Worm (Caenorhabditis elegans): Measurements from ENCODE around the gene F42H10.3.

Gene F42H10.3

DNA sequence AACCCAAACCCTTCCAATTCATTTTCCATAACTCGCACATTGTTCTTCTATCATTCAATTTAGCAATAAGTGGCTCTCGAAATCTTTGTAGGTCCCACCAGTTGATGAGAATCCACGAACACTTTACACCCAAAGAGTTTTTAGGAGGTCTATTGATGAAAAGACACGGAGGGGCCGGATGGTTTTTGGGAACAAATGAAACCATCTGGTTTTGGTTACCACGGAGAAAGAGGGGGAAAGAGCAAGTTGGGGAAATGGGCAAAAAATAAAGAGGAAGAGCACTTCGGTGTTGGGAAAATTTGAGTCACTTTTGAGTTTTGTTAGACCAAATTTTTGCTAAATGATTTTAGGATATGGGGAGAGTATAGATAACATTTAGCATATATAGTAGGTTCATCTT, 16.4 kb upstream of the F42H10.3 start:
- TF ChIP-seq hmbx-1 (tag; optimal IDR thresholded peaks at IDR 0.05) (no peak), scrt-1 (GFP tag; IDR thresholded peaks at IDR 0.05) (no peak), hnd-1 (tag; optimal IDR thresholded peaks at IDR 0.05) (no peak), flt-1 (GFP tag; IDR thresholded peaks at IDR 0.05) (no peak), sea-1 (GFP tag; conservative IDR thresholded peaks at IDR 0.05) (no peak), pes-1 (GFP tag; IDR thresholded peaks at IDR 0.05) (no peak), tbx-11 (GFP tag; IDR thresholded peaks at IDR 0.05) (no peak)

DNA sequence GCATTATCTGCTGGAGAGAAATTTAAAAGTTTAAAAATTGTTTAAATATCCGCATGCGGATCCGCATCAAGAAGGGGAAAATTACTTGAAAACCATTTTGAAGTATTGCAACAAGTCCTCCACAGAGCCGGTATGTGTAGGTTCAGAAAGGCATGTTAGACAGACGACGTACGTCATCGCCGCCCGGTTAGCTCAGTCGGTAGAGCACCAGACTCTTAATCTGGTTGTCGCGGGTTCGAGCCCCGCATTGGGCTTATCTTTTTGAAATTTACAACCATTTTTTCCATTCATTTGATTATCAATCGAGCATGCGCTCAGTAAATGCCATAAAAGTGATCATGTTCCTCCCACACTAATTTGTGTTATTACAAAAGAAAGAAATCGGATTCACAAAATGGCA, 10.7 kb upstream of the F42H10.3 start:
- TF ChIP-seq aly-1 (tag; optimal IDR thresholded peaks at IDR 0.05): no peak
- TF ChIP-seq sea-1 (GFP tag; conservative IDR thresholded peaks at IDR 0.05): 0 out of 2 replicates have a peak, but pooled peaks have one; percentile 43
- no peak for TF ChIP-seq pes-1 (GFP tag; IDR thresholded peaks at IDR 0.05)
- TF ChIP-seq scrt-1 (GFP tag; IDR thresholded peaks at IDR 0.05): 0 out of 2 replicates have a peak, but pooled peaks have one; percentile 16

DNA sequence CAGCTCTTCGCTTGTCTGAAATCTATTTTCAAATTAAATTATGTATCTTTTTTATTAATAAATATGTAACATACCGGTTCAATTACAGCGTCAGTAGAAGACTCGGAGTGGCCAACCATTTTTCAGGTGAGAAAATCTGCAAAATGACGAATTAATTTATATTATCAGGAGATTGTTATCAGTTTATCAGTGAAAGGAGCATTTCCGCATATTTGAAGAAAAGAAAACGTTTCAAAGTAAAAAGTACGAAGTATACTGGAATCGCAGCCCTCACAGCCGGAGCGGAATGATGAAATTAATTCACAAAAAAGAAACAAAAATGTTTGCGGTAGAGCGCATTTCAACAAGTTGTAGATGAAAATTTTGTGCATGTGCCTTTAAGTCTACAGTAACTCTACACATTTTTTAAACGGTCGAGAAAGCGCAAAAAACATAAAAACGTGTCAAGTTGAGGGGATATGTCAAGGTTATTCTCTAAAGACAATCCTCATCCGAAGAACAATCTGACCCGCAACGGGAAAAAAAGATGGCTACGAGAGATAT, 4.6 kb upstream of the F42H10.3 start:
- TF ChIP-seq B0310.2 (tag; optimal IDR thresholded peaks at IDR 0.05) (no peak), ceh-36 (tag; optimal IDR thresholded peaks at IDR 0.05) (no peak), tra-4 (tag; optimal IDR thresholded peaks at IDR 0.05) (no peak), aly-1 (tag; optimal IDR thresholded peaks at IDR 0.05) (no peak), ceh-13 (GFP tag; optimal IDR thresholded peaks at IDR 0.05) (no peak), F13C5.2 (tag; optimal IDR thresholded peaks at IDR 0.05) (no peak), tbx-37 (GFP tag; conservative IDR thresholded peaks at IDR 0.05) (no peak), pes-1 (GFP tag; IDR thresholded peaks at IDR 0.05) (no peak), scrt-1 (GFP tag; IDR thresholded peaks at IDR 0.05) (no peak), tbx-11 (GFP tag; IDR thresholded peaks at IDR 0.05) (no peak), ets-7 (tag; optimal IDR thresholded peaks at IDR 0.05) (no peak), hnd-1 (tag; optimal IDR thresholded peaks at IDR 0.05) (no peak), hmbx-1 (tag; optimal IDR thresholded peaks at IDR 0.05) (no peak), sea-1 (GFP tag; conservative IDR thresholded peaks at IDR 0.05) (no peak), hmg-4 (GFP tag; optimal IDR thresholded peaks at IDR 0.05) (no peak), ama-1 (optimal IDR thresholded peaks at IDR 0.05) (no peak), flt-1 (GFP tag; IDR thresholded peaks at IDR 0.05) (no peak)

DNA sequence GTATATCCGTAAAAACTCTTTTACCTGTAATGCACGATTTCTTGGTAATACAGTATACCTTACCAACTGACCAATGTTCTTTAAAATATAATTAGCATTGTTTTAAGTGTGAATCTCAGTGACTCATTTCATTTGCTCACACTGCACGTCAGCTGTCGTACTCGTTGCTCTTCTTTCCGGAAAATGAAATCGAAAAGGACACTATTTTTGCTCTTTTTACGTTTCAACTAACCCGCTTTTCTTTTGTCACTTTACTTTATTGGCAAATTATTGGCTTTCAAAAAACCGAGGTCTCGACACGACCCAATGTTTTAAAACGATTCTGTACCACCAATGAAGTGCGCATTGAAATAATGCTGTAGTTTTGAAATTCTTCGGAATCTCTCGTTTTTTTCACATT, 3.6 kb upstream of the F42H10.3 start, which contains the start of gene F42H10.6:
Gene F42H10.6, minus strand, starts transcription at position 101 of the 400 bp plus-strand sequence.
- TF ChIP-seq F13C5.2 (tag; optimal IDR thresholded peaks at IDR 0.05) (no peak), pes-1 (GFP tag; IDR thresholded peaks at IDR 0.05) (no peak), hmbx-1 (tag; optimal IDR thresholded peaks at IDR 0.05) (no peak), ets-7 (tag; optimal IDR thresholded peaks at IDR 0.05) (no peak), aly-1 (tag; optimal IDR thresholded peaks at IDR 0.05) (no peak), ceh-36 (tag; optimal IDR thresholded peaks at IDR 0.05) (no peak), ama-1 (optimal IDR thresholded peaks at IDR 0.05) (no peak), scrt-1 (GFP tag; IDR thresholded peaks at IDR 0.05) (no peak), tbx-11 (GFP tag; IDR thresholded peaks at IDR 0.05) (no peak), flt-1 (GFP tag; IDR thresholded peaks at IDR 0.05) (no peak), tra-4 (tag; optimal IDR thresholded peaks at IDR 0.05) (no peak), hmg-4 (GFP tag; optimal IDR thresholded peaks at IDR 0.05) (no peak), B0310.2 (tag; optimal IDR thresholded peaks at IDR 0.05) (no peak), hnd-1 (tag; optimal IDR thresholded peaks at IDR 0.05) (no peak), tbx-37 (GFP tag; conservative IDR thresholded peaks at IDR 0.05) (no peak), ceh-13 (GFP tag; optimal IDR thresholded peaks at IDR 0.05) (no peak), sea-1 (GFP tag; conservative IDR thresholded peaks at IDR 0.05) (no peak)

DNA sequence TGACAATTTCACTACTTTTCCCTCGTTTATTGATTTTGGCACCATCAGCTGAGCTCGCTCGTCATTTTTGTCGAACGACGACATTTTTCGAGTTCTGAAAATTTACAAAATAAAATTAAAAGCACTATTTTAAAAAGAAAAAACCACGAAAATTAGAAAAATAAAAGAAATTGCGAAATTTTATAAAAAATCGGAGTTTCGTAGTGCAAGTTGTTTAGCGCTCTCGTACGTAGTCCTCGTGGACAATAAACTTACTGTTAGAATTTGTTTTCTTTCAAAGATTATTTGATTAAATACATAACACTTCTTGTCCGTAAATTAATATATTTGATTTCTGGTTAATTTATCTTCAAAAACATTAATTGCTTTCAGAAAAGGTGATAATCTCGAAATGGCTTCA, 6.3 kb downstream of the F42H10.3 start, which contains the start of the genes ess-2 and F42H10.2:
Gene ess-2, minus strand, starts transcription at position 99 of the 400 bp plus-strand sequence.
Gene F42H10.2, plus strand, starts transcription at position 367 of the 400 bp plus-strand sequence.
- TF ChIP-seq hnd-1 (tag; optimal IDR thresholded peaks at IDR 0.05) (no peak), ama-1 (optimal IDR thresholded peaks at IDR 0.05) (no peak), pes-1 (GFP tag; IDR thresholded peaks at IDR 0.05) (no peak), ceh-36 (tag; optimal IDR thresholded peaks at IDR 0.05) (no peak), B0310.2 (tag; optimal IDR thresholded peaks at IDR 0.05) (no peak), aly-1 (tag; optimal IDR thresholded peaks at IDR 0.05) (no peak), ceh-13 (GFP tag; optimal IDR thresholded peaks at IDR 0.05) (no peak), ets-7 (tag; optimal IDR thresholded peaks at IDR 0.05) (no peak), tbx-11 (GFP tag; IDR thresholded peaks at IDR 0.05) (no peak), hmbx-1 (tag; optimal IDR thresholded peaks at IDR 0.05) (no peak), scrt-1 (GFP tag; IDR thresholded peaks at IDR 0.05) (no peak), sea-1 (GFP tag; conservative IDR thresholded peaks at IDR 0.05) (no peak), flt-1 (GFP tag; IDR thresholded peaks at IDR 0.05) (no peak), F13C5.2 (tag; optimal IDR thresholded peaks at IDR 0.05) (no peak), tbx-37 (GFP tag; conservative IDR thresholded peaks at IDR 0.05) (no peak)

DNA sequence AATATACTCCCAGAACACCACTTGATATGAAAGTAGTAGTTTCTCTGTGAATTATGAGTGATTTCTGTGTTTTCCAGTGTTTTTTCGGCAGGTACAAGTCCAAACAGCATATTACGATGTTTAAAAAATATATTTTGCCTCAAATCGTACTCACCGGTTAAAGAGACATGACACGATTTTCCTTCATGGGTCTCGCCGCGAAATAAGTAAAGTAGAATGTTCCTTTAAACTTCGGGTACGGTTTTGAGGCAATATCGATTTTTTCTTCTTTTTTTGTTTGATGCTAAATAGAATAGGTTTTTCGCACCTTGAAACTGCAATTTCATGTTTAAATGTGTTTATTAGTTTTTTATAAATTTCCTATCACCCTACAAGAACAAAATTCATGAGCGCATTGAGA, 8.0 kb downstream of the F42H10.3 start:
- TF ChIP-seq hnd-1 (tag; optimal IDR thresholded peaks at IDR 0.05) (no peak), ceh-36 (tag; optimal IDR thresholded peaks at IDR 0.05) (no peak), tra-4 (tag; optimal IDR thresholded peaks at IDR 0.05) (no peak)

DNA sequence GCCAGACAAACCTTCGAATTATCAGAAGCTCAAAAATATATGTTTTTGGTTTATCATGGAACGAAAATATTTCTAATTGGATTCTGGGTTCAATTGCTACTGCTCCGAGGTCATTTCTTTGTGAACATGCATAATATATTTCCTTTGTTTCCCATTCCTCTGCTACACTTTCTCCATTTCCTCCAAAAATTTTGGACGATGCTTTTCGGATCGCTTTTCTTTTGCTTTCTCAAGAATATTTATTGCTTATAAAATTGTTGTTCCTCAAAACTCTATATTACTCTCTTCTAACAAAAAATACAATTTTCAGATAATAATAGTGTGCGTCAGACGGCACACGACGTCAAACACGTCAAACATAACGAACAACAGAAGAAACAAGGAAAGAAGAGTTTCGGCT, 10.8 kb downstream of the F42H10.3 start, which contains the start of gene pac-1:
Gene pac-1, plus strand, starts transcription at position 301 of the 400 bp plus-strand sequence.
- no peak for TF ChIP-seq aly-1 (tag; optimal IDR thresholded peaks at IDR 0.05)
- TF ChIP-seq hmg-4 (GFP tag; optimal IDR thresholded peaks at IDR 0.05): no peak
- TF ChIP-seq hmbx-1 (tag; optimal IDR thresholded peaks at IDR 0.05): no peak
- no peak for TF ChIP-seq ceh-13 (GFP tag; optimal IDR thresholded peaks at IDR 0.05)
- TF ChIP-seq hnd-1 (tag; optimal IDR thresholded peaks at IDR 0.05): no peak
- no peak for TF ChIP-seq ets-7 (tag; optimal IDR thresholded peaks at IDR 0.05)
- no peak for TF ChIP-seq pes-1 (GFP tag; IDR thresholded peaks at IDR 0.05)
- no peak for TF ChIP-seq tra-4 (tag; optimal IDR thresholded peaks at IDR 0.05)
- no peak for TF ChIP-seq scrt-1 (GFP tag; IDR thresholded peaks at IDR 0.05)
- TF ChIP-seq ama-1 (optimal IDR thresholded peaks at IDR 0.05): no peak

DNA sequence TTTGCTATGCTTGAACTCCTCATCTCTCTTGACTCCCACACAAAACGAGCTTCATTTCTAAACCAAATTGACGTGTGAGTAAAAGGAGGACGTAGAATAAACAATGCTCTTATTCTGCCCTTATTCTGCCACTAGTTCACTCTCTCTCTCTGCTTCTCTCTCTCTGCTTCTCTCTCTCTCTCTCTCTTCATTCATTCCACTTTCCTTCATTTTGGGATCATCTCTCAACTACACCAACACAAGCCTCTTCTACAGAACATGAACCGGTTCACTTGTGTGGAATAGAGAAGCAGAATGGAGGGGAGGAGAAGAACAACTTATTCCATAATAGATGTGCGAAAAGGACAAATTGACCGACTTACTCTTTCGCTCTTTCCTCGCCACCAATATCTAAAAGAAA, 19.4 kb downstream of the F42H10.3 start:
- TF ChIP-seq B0310.2 (tag; optimal IDR thresholded peaks at IDR 0.05) (no peak), hmg-4 (GFP tag; optimal IDR thresholded peaks at IDR 0.05) (peak; percentile 7), tbx-11 (GFP tag; IDR thresholded peaks at IDR 0.05) (no peak)
